Worm (Caenorhabditis elegans) whole organism, L1 larva: ENCODE measurements around the gene C36C9.5.

ENCODE experiments used
- Y116A8C.19 ChIP-seq: sonication (generic microtip); optimal IDR thresholded peaks from 2 replicates; lab custom pipeline; 2016; ENCODE audit warnings: missing compliant biosample characterization, missing genetic modification characterization, borderline replicate concordance
- aly-2 ChIP-seq: fragments of 150-350 bp; optimal IDR thresholded peaks from 2 replicates; lab custom pipeline; 2014; ENCODE audit warnings: missing biosample characterization, missing genetic modification characterization
- skn-1 ChIP-seq: fragments of 150-350 bp; optimal IDR thresholded peaks from 2 replicates; lab custom pipeline; 2014; ENCODE audit warnings: missing biosample characterization, missing genetic modification characterization
- unc-98 ChIP-seq: fragments of 200-800 bp; sonication (Bioruptor generic); IDR thresholded peaks from 2 replicates; pipeline ENCODE4 v1.3.6; 2022; ENCODE audit warnings: missing genetic modification characterization, missing compliant biosample characterization

DNA sequence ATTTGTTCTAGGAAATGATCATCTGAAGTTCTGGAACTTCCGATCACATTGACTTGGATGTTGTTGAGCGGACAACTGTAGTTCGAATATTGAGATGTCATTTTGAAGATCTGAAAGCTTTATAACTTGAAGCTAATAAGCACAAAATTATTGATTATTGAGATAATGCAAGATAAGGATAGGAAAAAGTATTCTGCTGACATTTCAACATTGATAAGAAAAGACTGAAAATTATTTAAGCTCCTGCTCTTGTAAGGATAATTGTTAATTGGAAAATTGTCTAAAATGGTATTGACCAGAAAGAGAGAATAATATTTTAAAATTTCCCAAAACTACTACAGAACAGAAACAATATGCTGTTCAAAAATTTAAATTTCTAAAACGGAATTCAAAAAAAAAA, 29.7 kb downstream of the C36C9.5 start, which contains the start of gene tbx-31:
- TF ChIP-seq unc-98 (no peak), skn-1 (tag; lab: Kevin White, UChicago) (no peak), aly-2 (tag; lab: Kevin White, UChicago) (no peak), Y116A8C.19 (tag; lab: Kevin White, UChicago) (no peak)
